Worm (Caenorhabditis elegans): ENCODE results near the gene dnj-16.
A peak's percentile ranks its signal among the peaks of the same experiment; 100 is the strongest.

Gene dnj-16

ce11 chrIII:4196301-4196987, 5.5 kb downstream of the dnj-16 start (continued):
- peak; percentile 47 to 71 (median 47) for TF ChIP-seq dpl-1 (GFP tag; optimal IDR thresholded peaks at IDR 0.05)
- peak; percentile 84 for TF ChIP-seq nhr-71 (tag; optimal IDR thresholded peaks at IDR 0.05)
- no peak for TF ChIP-seq elt-3 (tag; optimal IDR thresholded peaks at IDR 0.05)
- peak; percentile 50 for TF ChIP-seq nhr-20 (tag; optimal IDR thresholded peaks at IDR 0.05)
- TF ChIP-seq zag-1 (tag; optimal IDR thresholded peaks at IDR 0.05) = no peak

ce11 chrIII:4196988-4197384, 6.0 kb downstream of the dnj-16 start, which contains the start of gene asd-1:
asd-1 (plus strand) TSS chrIII:4197285.
- TF ChIP-seq dsc-1 (tag; optimal IDR thresholded peaks at IDR 0.05) (no peak), pax-3 (tag; optimal IDR thresholded peaks at IDR 0.05) (no peak), lin-35 (GFP tag; optimal IDR thresholded peaks at IDR 0.05) (no peak), nhr-20 (tag; optimal IDR thresholded peaks at IDR 0.05) (no peak), lin-39 (tag; optimal IDR thresholded peaks at IDR 0.05) (no peak), lin-13 (GFP tag; optimal IDR thresholded peaks at IDR 0.05) (no peak), unc-130 (tag; optimal IDR thresholded peaks at IDR 0.05) (no peak), lir-3 (tag; optimal IDR thresholded peaks at IDR 0.05; ENCODE audit: poor library complexity) (no peak), snu-23 (GFP tag; optimal IDR thresholded peaks at IDR 0.05) (no peak), unc-98 (GFP tag; IDR thresholded peaks at IDR 0.05) (no peak), mep-1 (tag; optimal IDR thresholded peaks at IDR 0.05) (no peak), ama-1 (optimal IDR thresholded peaks at IDR 0.05) (no peak), nhr-77 (tag; optimal IDR thresholded peaks at IDR 0.05) (no peak), pag-3 (tag; optimal IDR thresholded peaks at IDR 0.05; ENCODE audit: borderline replicate concordance, insufficient read depth) (no peak), ces-1 (GFP tag; optimal IDR thresholded peaks at IDR 0.05) (no peak), fkh-8 (tag; optimal IDR thresholded peaks at IDR 0.05) (no peak), ceh-90 (tag; optimal IDR thresholded peaks at IDR 0.05) (no peak), mab-9 (GFP tag; IDR thresholded peaks at IDR 0.05) (no peak), ztf-4 (tag; optimal IDR thresholded peaks at IDR 0.05) (no peak), zip-4 (GFP tag; optimal IDR thresholded peaks at IDR 0.05) (no peak)

- TF ChIP-seq ceh-90 (tag; optimal IDR thresholded peaks at IDR 0.05) (no peak), unc-130 (tag; optimal IDR thresholded peaks at IDR 0.05) (no peak), jun-1 (tag; optimal IDR thresholded peaks at IDR 0.05) (no peak), lin-35 (GFP tag; optimal IDR thresholded peaks at IDR 0.05) (peak in 1 of 2 experiments; percentile 47), lin-14 (GFP tag; optimal IDR thresholded peaks at IDR 0.05) (peak; percentile 36), C16A3.4 (tag; optimal IDR thresholded peaks at IDR 0.05) (no peak), lsy-2 (tag; optimal IDR thresholded peaks at IDR 0.05) (peak in 1 of 2 experiments; percentile 66), irx-1 (tag; optimal IDR thresholded peaks at IDR 0.05) (no peak), nhr-12 (tag; optimal IDR thresholded peaks at IDR 0.05) (no peak), snu-23 (GFP tag; optimal IDR thresholded peaks at IDR 0.05) (peak; percentile 18), ceh-88 (GFP tag; IDR thresholded peaks at IDR 0.05) (no peak), snpc-4 (tag; optimal IDR thresholded peaks at IDR 0.05) (no peak), lin-15B (tag; optimal IDR thresholded peaks at IDR 0.05) (peak; percentile 21), egl-13 (tag; optimal IDR thresholded peaks at IDR 0.05) (no peak), C34B4.2 (tag; optimal IDR thresholded peaks at IDR 0.05) (no peak), nhr-20 (tag; optimal IDR thresholded peaks at IDR 0.05) (peak; percentile 1), xbp-1 (tag; optimal IDR thresholded peaks at IDR 0.05) (no peak), pqm-1 (tag; optimal IDR thresholded peaks at IDR 0.05) (no peak), swsn-7 (tag; optimal IDR thresholded peaks at IDR 0.05) (peak; percentile 2), fkh-4 (tag; optimal IDR thresholded peaks at IDR 0.05; ENCODE audit: borderline replicate concordance) (no peak), fkh-8 (tag; optimal IDR thresholded peaks at IDR 0.05) (peak; percentile 36), ceh-82 (tag; optimal IDR thresholded peaks at IDR 0.05) (peak in 2 of 3 experiments; percentile 11 to 38), zip-4 (GFP tag; optimal IDR thresholded peaks at IDR 0.05) (peak; percentile 82), skn-1 (tag; optimal IDR thresholded peaks at IDR 0.05) (peak; percentile 79), Y116A8C.19 (tag; optimal IDR thresholded peaks at IDR 0.05; ENCODE audit: borderline replicate concordance) (no peak), nhr-47 (tag; optimal IDR thresholded peaks at IDR 0.05) (peak; percentile 38), pax-3 (tag; optimal IDR thresholded peaks at IDR 0.05) (no peak), dsc-1 (tag; optimal IDR thresholded peaks at IDR 0.05) (no peak), lin-39 (tag; optimal IDR thresholded peaks at IDR 0.05) (peak; percentile 8), mep-1 (tag; optimal IDR thresholded peaks at IDR 0.05) (peak; percentile 36), hlh-4 (tag; optimal IDR thresholded peaks at IDR 0.05) (no peak), sptf-1 (tag; optimal IDR thresholded peaks at IDR 0.05) (no peak), nhr-11 (tag; optimal IDR thresholded peaks at IDR 0.05) (no peak), dpl-1 (GFP tag; optimal IDR thresholded peaks at IDR 0.05) (peak in 1 of 3 experiments; percentile 29)
Measured at ce11 chrIII:4204072-4204471, 13.1 kb downstream of the dnj-16 start, which contains the start of the genes pelo-1 and R74.7. pelo-1 (minus strand) TSS chrIII:4204222. R74.7 (plus strand) TSS chrIII:4204429.
